Fruit fly (Drosophila melanogaster) whole organism, embryonic: ENCODE results near the gene CG14613.

ENCODE experiments used
- C15 ChIP-seq: fragments of 200-800 bp; sonication (Bioruptor generic); IDR thresholded peaks from 3 replicates; pipeline ENCODE4 v1.3.6; 2022; ENCODE audit warnings: missing biosample characterization, missing genetic modification characterization
- CG12744 ChIP-seq: fragments of 200-800 bp; sonication (Bioruptor generic); optimal IDR thresholded peaks from 2 replicates; lab custom pipeline; 2016; ENCODE audit warnings: missing biosample characterization, missing genetic modification characterization
- CG12942 ChIP-seq: fragments of 200-800 bp; sonication (Bioruptor generic); optimal IDR thresholded peaks from 3 replicates; lab custom pipeline; 2016; ENCODE audit warnings: missing biosample characterization, missing genetic modification characterization
- CG13123 ChIP-seq: fragments of 200-800 bp; sonication (Bioruptor generic); optimal IDR thresholded peaks from 2 replicates; lab custom pipeline; 2016; ENCODE audit warnings: missing biosample characterization, missing genetic modification characterization
- CG13775 ChIP-seq: fragments of 200-800 bp; sonication (Bioruptor generic); optimal IDR thresholded peaks from 3 replicates; lab custom pipeline; 2017; ENCODE audit warnings: missing biosample characterization, mild to moderate bottlenecking, missing genetic modification characterization
- CG15601 ChIP-seq: fragments of 200-800 bp; sonication (Bioruptor generic); optimal IDR thresholded peaks from 3 replicates; lab custom pipeline; 2019; ENCODE audit warnings: missing biosample characterization, mild to moderate bottlenecking, missing genetic modification characterization, moderate library complexity
- CG16815 ChIP-seq: fragments of 200-800 bp; sonication (Bioruptor generic); optimal IDR thresholded peaks from 3 replicates; lab custom pipeline; 2017; ENCODE audit warnings: missing biosample characterization, mild to moderate bottlenecking, missing genetic modification characterization
- CG17361 ChIP-seq: fragments of 200-800 bp; sonication (Bioruptor generic); IDR thresholded peaks from 3 replicates; pipeline ENCODE4 v1.3.6; 2022; ENCODE audit warnings: missing biosample characterization, missing genetic modification characterization
- CG1792 ChIP-seq: fragments of 200-800 bp; sonication (Bioruptor generic); optimal IDR thresholded peaks from 2 replicates; lab custom pipeline; 2016; ENCODE audit warnings: missing biosample characterization, missing genetic modification characterization
- CG31365 ChIP-seq: fragments of 200-800 bp; sonication (Bioruptor generic); optimal IDR thresholded peaks from 2 replicates; lab custom pipeline; 2018; ENCODE audit warnings: missing biosample characterization, mild to moderate bottlenecking, missing genetic modification characterization
- CG3995 ChIP-seq: fragments of 200-800 bp; sonication (Bioruptor generic); optimal IDR thresholded peaks from 3 replicates; lab custom pipeline; 2016; ENCODE audit warnings: missing biosample characterization, missing genetic modification characterization
- CG4730 ChIP-seq: fragments of 200-800 bp; sonication (Bioruptor generic); IDR thresholded peaks from 2 replicates; pipeline ENCODE4 v1.3.6; 2022; ENCODE audit warnings: missing biosample characterization, missing genetic modification characterization
- CG6175 ChIP-seq: fragments of 200-800 bp; sonication (Bioruptor generic); IDR thresholded peaks from 3 replicates; pipeline ENCODE4 v1.3.6; 2022; ENCODE audit warnings: missing biosample characterization, missing genetic modification characterization
- CG7556 ChIP-seq: fragments of 200-800 bp; sonication (Bioruptor generic); optimal IDR thresholded peaks from 2 replicates; lab custom pipeline; 2017; ENCODE audit warnings: missing biosample characterization, mild to moderate bottlenecking, missing genetic modification characterization
- CG8089 ChIP-seq: fragments of 200-800 bp; sonication (Bioruptor generic); optimal IDR thresholded peaks from 3 replicates; lab custom pipeline; 2016; ENCODE audit warnings: missing biosample characterization, missing genetic modification characterization
- CG8281 ChIP-seq: fragments of 200-800 bp; sonication (Bioruptor generic); optimal IDR thresholded peaks from 2 replicates; lab custom pipeline; 2018; ENCODE audit warnings: missing biosample characterization, mild to moderate bottlenecking, missing genetic modification characterization, moderate library complexity
- CG8388 ChIP-seq: fragments of 200-800 bp; sonication (Bioruptor generic); optimal IDR thresholded peaks from 2 replicates; lab custom pipeline; 2019; ENCODE audit warnings: missing biosample characterization, mild to moderate bottlenecking, missing genetic modification characterization, moderate library complexity
- CG8478 ChIP-seq: fragments of >200 bp; optimal IDR thresholded peaks from 2 replicates; lab custom pipeline; 2018
- CTCF ChIP-seq: fragments of 200-800 bp; sonication (Bioruptor generic); optimal IDR thresholded peaks from 2 replicates; lab custom pipeline; 2017; ENCODE audit warnings: missing biosample characterization, mild to moderate bottlenecking, missing genetic modification characterization, moderate library complexity
- Dek ChIP-seq: fragments of 200-800 bp; sonication (Bioruptor generic); optimal IDR thresholded peaks from 3 replicates; lab custom pipeline; 2019; ENCODE audit warnings: missing biosample characterization, mild to moderate bottlenecking, missing genetic modification characterization, moderate library complexity
- Dip3 ChIP-seq: fragments of 200-800 bp; sonication (Bioruptor generic); optimal IDR thresholded peaks from 3 replicates; lab custom pipeline; 2016; ENCODE audit warnings: missing biosample characterization, missing genetic modification characterization
- Doc3 ChIP-seq: fragments of 200-800 bp; sonication (Bioruptor generic); IDR thresholded peaks from 3 replicates; pipeline ENCODE4 v1.3.6; 2022; ENCODE audit warnings: missing biosample characterization, missing genetic modification characterization; ENCODE audit not compliant: partially characterized antibody
- Drgx ChIP-seq: fragments of 200-800 bp; sonication (Bioruptor generic); IDR thresholded peaks from 2 replicates; pipeline ENCODE4 v1.3.6; 2022; ENCODE audit warnings: missing biosample characterization, missing genetic modification characterization
- Ets97D ChIP-seq: fragments of 200-800 bp; sonication (Bioruptor generic); optimal IDR thresholded peaks from 3 replicates; lab custom pipeline; 2016; ENCODE audit warnings: missing biosample characterization, missing genetic modification characterization
- H15 ChIP-seq: fragments of 200-800 bp; sonication (Bioruptor generic); IDR thresholded peaks from 3 replicates; pipeline ENCODE4 v1.3.6; 2022; ENCODE audit warnings: missing biosample characterization, missing genetic modification characterization
- HmgZ ChIP-seq: fragments of 200-800 bp; sonication (Bioruptor generic); optimal IDR thresholded peaks from 2 replicates; lab custom pipeline; 2018; ENCODE audit warnings: missing biosample characterization, mild to moderate bottlenecking, missing genetic modification characterization
- Nf-YC ChIP-seq: fragments of 200-800 bp; optimal IDR thresholded peaks from 3 replicates; lab custom pipeline; 2019; ENCODE audit warnings: missing biosample characterization, mild to moderate bottlenecking, missing genetic modification characterization, moderate library complexity
- bsh ChIP-seq, 2 experiments: fragments of 200-800 bp; sonication (Bioruptor generic); optimal IDR thresholded peaks; 2 replicates each; lab custom pipeline; 2017 to 2018; ENCODE audit warnings: mild to moderate bottlenecking in 2 of 2, missing biosample characterization in 2 of 2, missing genetic modification characterization in 2 of 2, moderate library complexity in 1 of 2
- cg ChIP-seq: fragments of 200-800 bp; sonication (Bioruptor generic); optimal IDR thresholded peaks from 3 replicates; lab custom pipeline; 2019; ENCODE audit warnings: missing biosample characterization, mild to moderate bottlenecking, missing genetic modification characterization, moderate library complexity
- chinmo ChIP-seq: fragments of 200-800 bp; sonication (Bioruptor generic); IDR thresholded peaks from 4 replicates; pipeline ENCODE4 v1.3.6; 2022; ENCODE audit warnings: missing biosample characterization, missing genetic modification characterization; ENCODE audit not compliant: partially characterized antibody
- chn ChIP-seq: fragments of 200-800 bp; sonication (Bioruptor generic); optimal IDR thresholded peaks from 2 replicates; lab custom pipeline; 2016; ENCODE audit warnings: missing biosample characterization, missing genetic modification characterization
- croc ChIP-seq: fragments of 200-800 bp; sonication (Bioruptor generic); conservative IDR thresholded peaks from 3 replicates; pipeline ENCODE4 v1.3.6; 2022; ENCODE audit warnings: missing biosample characterization, missing genetic modification characterization
- ind ChIP-seq: fragments of 200-800 bp; sonication (Bioruptor generic); optimal IDR thresholded peaks from 3 replicates; lab custom pipeline; 2016; ENCODE audit warnings: missing biosample characterization, missing genetic modification characterization
- kah ChIP-seq: fragments of 200-800 bp; sonication (Bioruptor generic); optimal IDR thresholded peaks from 2 replicates; lab custom pipeline; 2018; ENCODE audit warnings: missing biosample characterization, mild to moderate bottlenecking, missing genetic modification characterization
- knrl ChIP-seq: fragments of 200-800 bp; sonication (Bioruptor generic); IDR thresholded peaks from 3 replicates; pipeline ENCODE4 v1.3.6; 2022; ENCODE audit warnings: missing biosample characterization, missing genetic modification characterization; ENCODE audit not compliant: partially characterized antibody
- mam ChIP-seq: fragments of 200-800 bp; sonication (Bioruptor generic); optimal IDR thresholded peaks from 3 replicates; lab custom pipeline; 2016; ENCODE audit warnings: missing biosample characterization, missing genetic modification characterization
- pho ChIP-seq: fragments of 200-800 bp; sonication (Bioruptor generic); optimal IDR thresholded peaks from 2 replicates; lab custom pipeline; 2016; ENCODE audit warnings: missing biosample characterization, missing genetic modification characterization
- pnt ChIP-seq: fragments of 200-800 bp; sonication (Bioruptor generic); optimal IDR thresholded peaks from 3 replicates; lab custom pipeline; 2016; ENCODE audit warnings: missing biosample characterization, missing genetic modification characterization
- scrt ChIP-seq: fragments of 200-800 bp; sonication (Bioruptor generic); optimal IDR thresholded peaks from 2 replicates; lab custom pipeline; 2018; ENCODE audit warnings: missing biosample characterization, mild to moderate bottlenecking, missing genetic modification characterization, moderate library complexity
- sd ChIP-seq: fragments of 200-800 bp; sonication (Bioruptor generic); optimal IDR thresholded peaks from 3 replicates; lab custom pipeline; 2018; ENCODE audit warnings: missing biosample characterization, mild to moderate bottlenecking, missing genetic modification characterization, moderate library complexity
- sens ChIP-seq: fragments of 200-800 bp; sonication (Bioruptor generic); peaks from one replicate; lab custom pipeline; 2016; ENCODE audit warnings: missing biosample characterization, missing genetic modification characterization
- sim ChIP-seq: fragments of 200-800 bp; sonication (Bioruptor generic); IDR thresholded peaks from 2 replicates; pipeline ENCODE4 v1.3.6; 2022; ENCODE audit warnings: missing biosample characterization, missing genetic modification characterization
- stwl ChIP-seq: fragments of 200-800 bp; sonication (Bioruptor generic); optimal IDR thresholded peaks from 3 replicates; lab custom pipeline; 2018; ENCODE audit warnings: missing biosample characterization, mild to moderate bottlenecking, missing genetic modification characterization, moderate library complexity

CG14613 gene

dm6 chrX:22461218-22461760, 10.5 kb downstream of the CG14613 start (continued):
- TF ChIP-seq chn, result no peak
- TF ChIP-seq CG3995 (GFP tag; lab: Kevin White, UChicago), result peak; percentile 96
- TF ChIP-seq pho (GFP tag; lab: Kevin White, UChicago), result no peak
- TF ChIP-seq kah (GFP tag; lab: Kevin White, UChicago), result peak; percentile 28
- no peak for TF ChIP-seq HmgZ (tag; lab: Kevin White, UChicago)
- no peak for TF ChIP-seq CG13123 (GFP tag; lab: Kevin White, UChicago)
- TF ChIP-seq CG8089 (GFP tag; lab: Kevin White, UChicago), result no peak
- TF ChIP-seq Nf-YC (tag; lab: Kevin White, UChicago), result no peak
- TF ChIP-seq Dip3, result no peak
- peak; percentile 2 for TF ChIP-seq stwl (tag; lab: Kevin White, UChicago)
- no peak for TF ChIP-seq CG8281 (tag; lab: Kevin White, UChicago)
- TF ChIP-seq CG7556 (GFP tag; lab: Kevin White, UChicago), result no peak
- TF ChIP-seq CTCF (GFP tag; lab: Kevin White, UChicago), result no peak
- TF ChIP-seq scrt (GFP tag; lab: Kevin White, UChicago), result no peak
- no peak for TF ChIP-seq CG12744 (GFP tag; lab: Kevin White, UChicago)
- TF ChIP-seq Doc3 (GFP tag; lab: Robert Waterston, UW), result no peak
- no peak for TF ChIP-seq pnt (GFP tag; lab: Kevin White, UChicago)
- TF ChIP-seq chinmo (GFP tag; lab: Robert Waterston, UW), result 0 out of 4 replicates have a peak, but pooled peaks have one; percentile 59
- TF ChIP-seq sens (GFP tag; lab: Kevin White, UChicago), result no peak
- no peak for TF ChIP-seq CG12942 (GFP tag; lab: Kevin White, UChicago)
- no peak for TF ChIP-seq sd
- peak; percentile 35 for TF ChIP-seq CG8478 (lab: Kevin White, UChicago)
- TF ChIP-seq CG1792, result no peak
- TF ChIP-seq CG4730 (GFP tag; lab: Robert Waterston, UW), result no peak
- no peak for TF ChIP-seq Ets97D (GFP tag; lab: Kevin White, UChicago)
- no peak for TF ChIP-seq CG8388
- TF ChIP-seq Dek (tag; lab: Kevin White, UChicago), result no peak
- no peak for TF ChIP-seq CG6175 (GFP tag; lab: Robert Waterston, UW)
- TF ChIP-seq sim, result no peak
- no peak for TF ChIP-seq ind
- TF ChIP-seq CG13775 (GFP tag; lab: Kevin White, UChicago), result no peak
- TF ChIP-seq mam, result no peak
- no peak for TF ChIP-seq croc (GFP tag; lab: Robert Waterston, UW)
- no peak for TF ChIP-seq CG31365 (tag; lab: Kevin White, UChicago)
- no peak for TF ChIP-seq C15 (GFP tag; lab: Robert Waterston, UW)
- peak; percentile 50 for TF ChIP-seq cg (GFP tag; lab: Kevin White, UChicago)
- no peak for TF ChIP-seq CG16815 (GFP tag; lab: Kevin White, UChicago)
- TF ChIP-seq knrl, result 0 out of 3 replicates have a peak, but pooled peaks have one; percentile 10
- TF ChIP-seq bsh (GFP tag; optimal IDR thresholded peaks at IDR 0.05; lab: Kevin White, UChicago), result no peak
- peak; percentile 42; the same call in 1 of the 2 replicates for TF ChIP-seq Drgx (GFP tag; lab: Robert Waterston, UW)
- no peak for TF ChIP-seq CG17361
- TF ChIP-seq CG15601 (tag; lab: Kevin White, UChicago), result no peak
- no peak for TF ChIP-seq H15 (GFP tag; lab: Robert Waterston, UW)
- TF ChIP-seq, all 482 proteins: peak for 8
